Worm (Caenorhabditis elegans): ENCODE results near the gene ech-6.

DNA sequence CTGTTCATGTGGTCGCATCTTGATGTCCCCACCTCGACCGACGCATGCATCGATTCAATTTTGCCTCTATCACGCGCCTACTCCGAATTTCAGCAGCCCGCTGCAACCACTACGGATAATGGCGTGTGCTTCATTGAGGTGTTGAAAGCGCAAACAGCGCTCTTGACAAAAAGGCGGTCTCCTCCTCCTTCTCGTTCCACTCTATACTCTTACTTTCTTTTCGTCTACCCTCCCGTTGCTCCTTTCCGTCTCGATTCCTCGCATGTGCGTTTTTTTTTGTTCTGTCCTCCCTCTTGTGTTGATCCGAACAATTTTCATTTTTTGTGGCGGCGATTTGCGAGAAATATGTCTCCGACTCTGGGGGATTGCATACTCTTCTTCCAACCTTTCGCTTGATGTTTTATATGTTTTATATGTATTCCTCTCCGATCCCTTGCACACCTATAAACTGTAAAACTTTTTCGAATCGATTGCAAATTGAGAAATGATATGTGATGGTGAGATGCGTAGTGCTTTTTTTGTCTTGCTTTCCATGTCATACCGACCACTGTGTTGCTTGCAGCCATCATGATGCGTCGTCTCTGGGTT, 49.9 kb downstream of the ech-6 start:
- peak; percentile 40 for TF ChIP-seq tbx-2 (tag; optimal IDR thresholded peaks at IDR 0.05)
- no peak for TF ChIP-seq ceh-18 (tag; optimal IDR thresholded peaks at IDR 0.05)
- TF ChIP-seq ama-1 (optimal IDR thresholded peaks at IDR 0.05), result no peak
- no peak for TF ChIP-seq ceh-30 (tag; optimal IDR thresholded peaks at IDR 0.05)
- TF ChIP-seq fkh-10 (GFP tag; optimal IDR thresholded peaks at IDR 0.05), result no peak
- TF ChIP-seq npax-4 (tag; optimal IDR thresholded peaks at IDR 0.05), result no peak
- TF ChIP-seq zip-5 (tag; optimal IDR thresholded peaks at IDR 0.05), result no peak
- no peak for TF ChIP-seq T23F11.4 (GFP tag; optimal IDR thresholded peaks at IDR 0.05)
- no peak for TF ChIP-seq nhr-232 (tag; optimal IDR thresholded peaks at IDR 0.05)
- TF ChIP-seq hlh-30 (tag; optimal IDR thresholded peaks at IDR 0.05; ENCODE audit: insufficient read depth), result no peak
- TF ChIP-seq nhr-11 (tag; optimal IDR thresholded peaks at IDR 0.05), result no peak
